Worm (Caenorhabditis elegans) whole organism, L3 larva: Measurements from ENCODE around the gene Y43F8B.9.

Source experiments
- R02D3.7 ChIP-seq: fragments of 150-350 bp; optimal IDR thresholded peaks from 2 replicates; lab custom pipeline; 2014; ENCODE audit warnings: missing biosample characterization, missing genetic modification characterization
- ZK546.5 ChIP-seq: sonication (generic microtip); optimal IDR thresholded peaks from 2 replicates; lab custom pipeline; 2017; ENCODE audit warnings: missing biosample characterization, missing genetic modification characterization
- aly-2 ChIP-seq: fragments of 150-350 bp; optimal IDR thresholded peaks from 2 replicates; lab custom pipeline; 2014; ENCODE audit warnings: missing biosample characterization, missing genetic modification characterization
- ama-1 ChIP-seq: fragments of 150-350 bp; optimal IDR thresholded peaks from 2 replicates; lab custom pipeline; 2018
- ceh-16 ChIP-seq: sonication (generic microtip); optimal IDR thresholded peaks from 2 replicates; lab custom pipeline; 2017; ENCODE audit warnings: missing biosample characterization, missing genetic modification characterization
- ceh-28 ChIP-seq: fragments of 150-350 bp; optimal IDR thresholded peaks from 2 replicates; lab custom pipeline; 2014; ENCODE audit warnings: missing biosample characterization, missing genetic modification reagents, missing genetic modification characterization
- ceh-82 ChIP-seq: fragments of 150-350 bp; optimal IDR thresholded peaks from 2 replicates; lab custom pipeline; 2014; ENCODE audit warnings: missing biosample characterization, missing genetic modification characterization
- ceh-9 ChIP-seq: sonication (generic microtip); optimal IDR thresholded peaks from 2 replicates; lab custom pipeline; 2018; ENCODE audit warnings: missing biosample characterization, missing genetic modification characterization
- daf-12 ChIP-seq: fragments of 150-350 bp; optimal IDR thresholded peaks from 2 replicates; lab custom pipeline; 2014; ENCODE audit warnings: missing biosample characterization, missing genetic modification reagents, missing genetic modification characterization
- elt-1 ChIP-seq: fragments of 150-350 bp; optimal IDR thresholded peaks from 2 replicates; lab custom pipeline; 2014; ENCODE audit warnings: missing biosample characterization, missing genetic modification characterization
- elt-2 ChIP-seq: sonication (generic microtip); optimal IDR thresholded peaks from 2 replicates; lab custom pipeline; 2016; ENCODE audit warnings: missing genetic modification reagents, mild to moderate bottlenecking, missing genetic modification characterization, missing compliant biosample characterization
- elt-3 ChIP-seq, 3 experiments: fragments of 150-350 bp in 1 of 3; sonication (generic microtip) in 2 of 3; optimal IDR thresholded peaks; 2 replicates in 2 of 3; 4 replicates in 1 of 3; lab custom pipeline; 2014 to 2017; ENCODE audit warnings: missing biosample characterization in 3 of 3, missing genetic modification characterization in 3 of 3
- eor-1 ChIP-seq, 2 experiments: fragments of 150-350 bp; optimal IDR thresholded peaks; 2 replicates each; lab custom pipeline; 2014 to 2018; ENCODE audit warnings: missing biosample characterization in 2 of 2, missing genetic modification characterization in 2 of 2
- fkh-2 ChIP-seq: fragments of 150-350 bp; optimal IDR thresholded peaks from 2 replicates; lab custom pipeline; 2014; ENCODE audit warnings: missing biosample characterization, missing genetic modification reagents, missing genetic modification characterization
- fos-1 ChIP-seq: fragments of 150-350 bp; optimal IDR thresholded peaks from 2 replicates; lab custom pipeline; 2014; ENCODE audit warnings: missing biosample characterization, missing genetic modification characterization
- hmg-11 ChIP-seq: sonication (generic microtip); optimal IDR thresholded peaks from 2 replicates; lab custom pipeline; 2016; ENCODE audit warnings: missing genetic modification characterization, missing compliant biosample characterization
- jun-1 ChIP-seq: fragments of 150-350 bp; optimal IDR thresholded peaks from 2 replicates; lab custom pipeline; 2014; ENCODE audit warnings: missing biosample characterization, missing genetic modification reagents, missing genetic modification characterization
- lin-15B ChIP-seq: fragments of 150-350 bp; optimal IDR thresholded peaks from 2 replicates; lab custom pipeline; 2014; ENCODE audit warnings: missing biosample characterization, missing genetic modification characterization
- lin-39 ChIP-seq: fragments of 150-350 bp; optimal IDR thresholded peaks from 2 replicates; lab custom pipeline; 2018; ENCODE audit warnings: missing biosample characterization, missing genetic modification reagents, missing genetic modification characterization
- lsy-12 ChIP-seq: sonication (generic microtip); optimal IDR thresholded peaks from 2 replicates; lab custom pipeline; 2016; ENCODE audit warnings: mild to moderate bottlenecking, missing genetic modification characterization, missing compliant biosample characterization
- mdl-1 ChIP-seq: fragments of 150-350 bp; optimal IDR thresholded peaks from 2 replicates; lab custom pipeline; 2014; ENCODE audit warnings: missing biosample characterization, missing genetic modification characterization
- mml-1 ChIP-seq: fragments of 150-350 bp; sonication (generic microtip); optimal IDR thresholded peaks from 3 replicates; lab custom pipeline; 2014; ENCODE audit warnings: missing biosample characterization, missing genetic modification characterization
- nfya-1 ChIP-seq: sonication (generic microtip); optimal IDR thresholded peaks from 2 replicates; lab custom pipeline; 2017; ENCODE audit warnings: missing genetic modification characterization, mild to moderate bottlenecking, missing compliant biosample characterization, antibody characterized with exemption, moderate library complexity; ENCODE audit not compliant: insufficient read depth
- nhr-11 ChIP-seq: fragments of 150-350 bp; optimal IDR thresholded peaks from 2 replicates; lab custom pipeline; 2014; ENCODE audit warnings: missing biosample characterization, missing genetic modification characterization
- nhr-12 ChIP-seq: fragments of 150-350 bp; optimal IDR thresholded peaks from 2 replicates; lab custom pipeline; 2014; ENCODE audit warnings: missing biosample characterization, missing genetic modification characterization
- nhr-23 ChIP-seq: fragments of 150-350 bp; optimal IDR thresholded peaks from 2 replicates; lab custom pipeline; 2014; ENCODE audit warnings: missing biosample characterization, missing genetic modification reagents, missing genetic modification characterization
- nhr-237 ChIP-seq: fragments of 150-350 bp; optimal IDR thresholded peaks from 2 replicates; lab custom pipeline; 2014; ENCODE audit warnings: missing biosample characterization, missing genetic modification characterization
- nhr-25 ChIP-seq: sonication (generic microtip); optimal IDR thresholded peaks from 2 replicates; lab custom pipeline; 2017; ENCODE audit warnings: missing biosample characterization, missing genetic modification characterization
- nhr-28 ChIP-seq: fragments of 150-350 bp; optimal IDR thresholded peaks from 2 replicates; lab custom pipeline; 2014; ENCODE audit warnings: missing biosample characterization, missing genetic modification characterization
- nhr-43 ChIP-seq: sonication (generic microtip); optimal IDR thresholded peaks from 2 replicates; lab custom pipeline; 2016; ENCODE audit warnings: mild to moderate bottlenecking, missing genetic modification characterization, missing compliant biosample characterization; ENCODE audit not compliant: poor library complexity, severe bottlenecking
- nhr-67 ChIP-seq: fragments of 150-350 bp; optimal IDR thresholded peaks from 2 replicates; lab custom pipeline; 2014; ENCODE audit warnings: missing biosample characterization, missing genetic modification characterization
- nhr-76 ChIP-seq: fragments of 150-350 bp; sonication (generic microtip); optimal IDR thresholded peaks from 5 replicates; lab custom pipeline; 2014; ENCODE audit warnings: missing biosample characterization, missing genetic modification characterization
- nhr-77 ChIP-seq: fragments of 150-350 bp; optimal IDR thresholded peaks from 2 replicates; lab custom pipeline; 2014; ENCODE audit warnings: missing biosample characterization, missing genetic modification characterization
- pha-4 ChIP-seq: fragments of 150-350 bp; optimal IDR thresholded peaks from 2 replicates; lab custom pipeline; 2014; ENCODE audit warnings: missing biosample characterization, missing genetic modification reagents, missing genetic modification characterization
- pqm-1 ChIP-seq: fragments of 150-350 bp; optimal IDR thresholded peaks from 2 replicates; lab custom pipeline; 2017; ENCODE audit warnings: missing biosample characterization, missing genetic modification characterization, inconsistent platforms
- sea-2 ChIP-seq: fragments of 150-350 bp; sonication (generic microtip); optimal IDR thresholded peaks from 4 replicates; lab custom pipeline; 2014; ENCODE audit warnings: missing biosample characterization, missing genetic modification reagents, missing genetic modification characterization
- skn-1 ChIP-seq: fragments of 150-350 bp; optimal IDR thresholded peaks from 2 replicates; lab custom pipeline; 2014; ENCODE audit warnings: missing biosample characterization, missing genetic modification characterization
- snpc-4 ChIP-seq: fragments of 150-350 bp; optimal IDR thresholded peaks from 2 replicates; lab custom pipeline; 2014; ENCODE audit warnings: missing biosample characterization, missing genetic modification characterization
- tbx-2 ChIP-seq: sonication (generic microtip); optimal IDR thresholded peaks from 2 replicates; lab custom pipeline; 2016; ENCODE audit warnings: mild to moderate bottlenecking, missing genetic modification characterization, missing compliant biosample characterization
- unc-39 ChIP-seq: sonication (generic microtip); optimal IDR thresholded peaks from 4 replicates; lab custom pipeline; 2017; ENCODE audit warnings: missing biosample characterization, missing genetic modification characterization
- unc-62 ChIP-seq: fragments of 150-350 bp; sonication (generic microtip); optimal IDR thresholded peaks from 4 replicates; lab custom pipeline; 2014; ENCODE audit warnings: missing biosample characterization, missing genetic modification reagents, missing genetic modification characterization
- zag-1 ChIP-seq: fragments of 150-350 bp; optimal IDR thresholded peaks from 2 replicates; lab custom pipeline; 2014; ENCODE audit warnings: missing biosample characterization, missing genetic modification characterization
- ztf-11 ChIP-seq: fragments of 150-350 bp; optimal IDR thresholded peaks from 2 replicates; lab custom pipeline; 2014; ENCODE audit warnings: missing biosample characterization, missing genetic modification characterization
- ztf-4 ChIP-seq: fragments of 150-350 bp; optimal IDR thresholded peaks from 2 replicates; lab custom pipeline; 2014; ENCODE audit warnings: missing biosample characterization, missing genetic modification characterization

Gene Y43F8B.9

DNA sequence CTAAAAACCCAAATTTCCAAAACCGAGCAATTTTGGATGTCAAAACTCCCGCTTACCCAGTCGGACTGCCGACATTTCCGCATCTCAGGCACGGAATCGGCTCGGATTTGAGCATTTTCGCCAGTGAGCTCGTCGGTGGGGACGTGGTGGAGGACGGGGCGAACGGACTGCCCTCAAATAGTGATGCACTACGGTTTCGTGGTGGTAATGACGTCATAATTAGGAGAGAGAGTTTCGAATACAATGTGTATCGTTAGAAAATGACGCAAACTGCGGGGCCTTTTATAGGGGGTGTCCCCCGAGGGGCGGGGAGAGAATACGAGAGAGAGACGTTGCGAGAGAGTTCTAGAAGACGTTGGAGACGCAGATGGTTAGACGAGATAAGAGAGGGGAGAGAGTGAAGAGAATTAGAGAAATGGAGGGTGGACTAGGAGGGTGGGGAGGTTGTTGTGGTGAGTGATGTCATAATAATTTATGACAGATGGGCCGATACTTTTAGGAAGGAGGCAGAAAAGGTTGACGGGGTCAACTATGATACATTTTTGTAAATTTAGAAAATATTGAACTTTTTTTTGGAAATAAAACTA, 44.7 kb downstream of the Y43F8B.9 start (continued):
- TF ChIP-seq elt-2 (peak; percentile 79), R02D3.7 (tag; lab: Kevin White, UChicago) (peak; percentile 73), fos-1 (peak; percentile 26), aly-2 (tag; lab: Kevin White, UChicago) (no peak), nhr-28 (tag; lab: Kevin White, UChicago) (no peak), hmg-11 (tag; lab: Kevin White, UChicago) (peak; percentile 66), pha-4 (tag; lab: Kevin White, UChicago) (peak; percentile 49), sea-2 (GFP tag; lab: Kevin White, UChicago) (peak; percentile 27), nhr-25 (peak; percentile 97), skn-1 (tag; lab: Kevin White, UChicago) (peak; percentile 70), nhr-23 (tag; lab: Kevin White, UChicago) (peak; percentile 95), lsy-12 (tag; lab: Kevin White, UChicago) (peak; percentile 93), jun-1 (peak; percentile 94), nfya-1 (tag; lab: Kevin White, UChicago) (peak; percentile 91)

- peak; percentile 47 for TF ChIP-seq mdl-1 (tag; lab: Kevin White, UChicago)
- peak; percentile 38 for TF ChIP-seq pha-4 (tag; lab: Kevin White, UChicago)
- no peak for TF ChIP-seq sea-2 (GFP tag; lab: Kevin White, UChicago)
- TF ChIP-seq elt-2 = peak; percentile 76
- peak; percentile 28 for TF ChIP-seq nfya-1 (tag; lab: Kevin White, UChicago)
- TF ChIP-seq nhr-77 = no peak
- TF ChIP-seq pqm-1 (tag; lab: Kevin White, UChicago) = peak; percentile 66
These were observed 46.6 kb downstream of the Y43F8B.9 start for ce11 chrV:19524569-19524968.

- no peak for TF ChIP-seq nhr-11 (tag; lab: Kevin White, UChicago)
- TF ChIP-seq pha-4 (tag; lab: Kevin White, UChicago) = no peak
- TF ChIP-seq elt-2 = peak; percentile 13
- no peak for TF ChIP-seq nhr-23 (tag; lab: Kevin White, UChicago)
These were observed 48.2 kb downstream of the Y43F8B.9 start for ce11 chrV:19526197-19526596.

DNA sequence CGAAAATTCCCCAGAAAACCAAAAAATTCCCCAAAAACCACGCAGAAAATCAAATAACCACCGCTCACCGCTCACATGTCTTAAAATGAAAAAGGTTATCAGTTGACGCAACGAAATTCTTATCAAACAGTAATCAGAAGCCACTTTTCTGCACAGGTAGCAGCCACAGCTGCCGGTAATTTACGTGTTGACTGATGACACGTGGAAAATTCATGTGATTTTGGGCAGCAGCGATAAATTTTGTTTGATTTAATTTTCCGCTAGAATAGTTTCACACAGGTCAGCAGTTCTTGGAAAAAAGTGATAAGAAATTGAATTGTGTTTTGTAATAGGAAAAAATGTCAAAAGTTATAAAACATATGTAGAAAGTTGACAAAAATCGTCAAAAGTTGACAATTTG, 49.6 kb downstream of the Y43F8B.9 start:
- no peak for TF ChIP-seq ZK546.5
- TF ChIP-seq zag-1 (tag; lab: Kevin White, UChicago) = no peak
- TF ChIP-seq nhr-77 = no peak
- TF ChIP-seq lin-15B (tag; lab: Kevin White, UChicago) = no peak
- TF ChIP-seq nhr-12 (tag; lab: Kevin White, UChicago) = no peak
- peak; percentile 77 for TF ChIP-seq pha-4 (tag; lab: Kevin White, UChicago)
- TF ChIP-seq fkh-2 (tag; lab: Kevin White, UChicago) = no peak
- TF ChIP-seq tbx-2 (tag; lab: Kevin White, UChicago) = no peak
- TF ChIP-seq sea-2 (GFP tag; lab: Kevin White, UChicago) = no peak
- no peak for TF ChIP-seq R02D3.7 (tag; lab: Kevin White, UChicago)
- peak; percentile 17 for TF ChIP-seq lsy-12 (tag; lab: Kevin White, UChicago)
- TF ChIP-seq elt-3 (tag; optimal IDR thresholded peaks at IDR 0.05; lab: Kevin White, UChicago) = no peak
- peak; percentile 96 for TF ChIP-seq pqm-1 (tag; lab: Kevin White, UChicago)
- TF ChIP-seq nhr-237 = no peak
- TF ChIP-seq ztf-4 (tag; lab: Kevin White, UChicago) = no peak
- TF ChIP-seq nhr-11 (tag; lab: Kevin White, UChicago) = no peak
- no peak for TF ChIP-seq ztf-11 (tag; lab: Kevin White, UChicago)
- TF ChIP-seq ceh-28 (tag; lab: Kevin White, UChicago) = no peak
- TF ChIP-seq unc-62 (GFP tag; lab: Kevin White, UChicago) = no peak
- no peak for TF ChIP-seq aly-2 (tag; lab: Kevin White, UChicago)
- peak; percentile 32 for TF ChIP-seq mdl-1 (tag; lab: Kevin White, UChicago)
- no peak for TF ChIP-seq elt-1 (tag; lab: Kevin White, UChicago)
- peak; percentile 6 for TF ChIP-seq nfya-1 (tag; lab: Kevin White, UChicago)
- TF ChIP-seq ama-1 = no peak
- no peak for TF ChIP-seq daf-12 (tag; lab: Kevin White, UChicago)
- TF ChIP-seq nhr-76 (tag; lab: Kevin White, UChicago) = no peak
- TF ChIP-seq nhr-43 (tag; lab: Kevin White, UChicago) = no peak
- TF ChIP-seq nhr-28 (tag; lab: Kevin White, UChicago) = no peak
- no peak for TF ChIP-seq lin-39
- TF ChIP-seq ceh-9 (tag; lab: Kevin White, UChicago) = no peak
- TF ChIP-seq unc-39 = no peak
- no peak for TF ChIP-seq ceh-82
- TF ChIP-seq nhr-23 (tag; lab: Kevin White, UChicago) = peak; percentile 31
- TF ChIP-seq ceh-16 (tag; lab: Kevin White, UChicago) = no peak
- TF ChIP-seq nhr-67 (tag; lab: Kevin White, UChicago) = no peak
- peak; percentile 99 for TF ChIP-seq elt-2
- no peak for TF ChIP-seq mml-1 (tag; lab: Kevin White, UChicago)
- TF ChIP-seq hmg-11 (tag; lab: Kevin White, UChicago) = no peak
- no peak for TF ChIP-seq eor-1 (tag; optimal IDR thresholded peaks at IDR 0.05; lab: Kevin White, UChicago)
- TF ChIP-seq skn-1 (tag; lab: Kevin White, UChicago) = no peak
- TF ChIP-seq snpc-4 (tag; lab: Kevin White, UChicago) = no peak
